Fruit fly (Drosophila melanogaster) whole organism, wandering third instar larva: ENCODE measurements around the gene CG13390.

ENCODE experiments used
- CG32264 ChIP-seq: fragments of 200-800 bp; sonication (Bioruptor generic); optimal IDR thresholded peaks from 2 replicates; lab custom pipeline; 2016; ENCODE audit warnings: missing biosample characterization, missing genetic modification characterization
- CrebA ChIP-seq: fragments of 200-800 bp; sonication (Bioruptor generic); optimal IDR thresholded peaks from 2 replicates; lab custom pipeline; 2016; ENCODE audit warnings: missing biosample characterization, mild to moderate bottlenecking, missing genetic modification characterization, borderline replicate concordance
- Hnf4 ChIP-seq: fragments of 200-800 bp; sonication (Bioruptor generic); optimal IDR thresholded peaks from 2 replicates; lab custom pipeline; 2016; ENCODE audit warnings: missing biosample characterization, mild to moderate bottlenecking, missing genetic modification characterization
- Jra ChIP-seq: sonication (Bioruptor generic); optimal IDR thresholded peaks from 2 replicates; lab custom pipeline; 2016; ENCODE audit warnings: missing biosample characterization, missing genetic modification characterization
- br ChIP-seq: fragments of 200-800 bp; sonication (Bioruptor generic); optimal IDR thresholded peaks from 2 replicates; lab custom pipeline; 2016; ENCODE audit warnings: missing biosample characterization, missing genetic modification characterization
- dl ChIP-seq, 2 experiments: fragments of 175-275, 200-275 bp in 1 of 2; fragments of 200-275 bp in 1 of 2; sonication (Bioruptor generic); optimal IDR thresholded peaks; lab custom pipeline; 2018; ENCODE audit warnings: mild to moderate bottlenecking in 2 of 2, missing biosample characterization in 2 of 2, missing genetic modification characterization in 2 of 2, moderate library complexity in 2 of 2; ENCODE audit not compliant: partially characterized antibody in 2 of 2, insufficient read depth in 1 of 2
- pan ChIP-seq: fragments of >200 bp; optimal IDR thresholded peaks from 2 replicates; lab custom pipeline; 2017
- sage ChIP-seq: fragments of 200-800 bp; sonication (Bioruptor generic); optimal IDR thresholded peaks from 2 replicates; lab custom pipeline; 2016; ENCODE audit warnings: missing biosample characterization, mild to moderate bottlenecking, missing genetic modification characterization

DNA sequence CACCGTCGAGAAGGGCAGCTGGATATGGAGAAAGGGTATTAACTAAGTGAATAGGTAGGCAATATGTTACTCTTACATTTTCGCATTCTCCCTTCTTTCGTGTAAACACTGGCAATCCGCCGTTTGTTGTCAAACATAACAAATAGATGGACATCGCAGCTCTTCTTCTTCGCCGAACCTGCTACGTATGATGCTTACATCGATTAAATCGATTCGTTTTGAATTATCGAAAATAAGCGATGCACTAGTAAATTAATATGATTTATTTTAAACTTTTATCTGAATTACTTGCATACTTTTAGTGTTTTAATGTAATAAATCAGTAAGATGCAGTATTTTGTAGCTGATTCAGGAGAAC is 26.3 kb upstream of the CG13390 start, which contains the start of gene fy:
- TF ChIP-seq CG32264 (GFP tag; lab: Kevin White, UChicago) = no peak
- no peak for TF ChIP-seq CrebA (GFP tag; lab: Kevin White, UChicago)
- no peak for TF ChIP-seq Hnf4 (GFP tag; lab: Kevin White, UChicago)
- no peak for TF ChIP-seq br (GFP tag; lab: Kevin White, UChicago)
- no peak for TF ChIP-seq pan (lab: Kevin White, UChicago)
- no peak for TF ChIP-seq sage (GFP tag; lab: Kevin White, UChicago)
- TF ChIP-seq dl (GFP tag; optimal IDR thresholded peaks at IDR 0.05; lab: Kevin White, UChicago; ENCODE audit: insufficient read depth in 1 of 2, partially characterized antibody in 2 of 2) = no peak
- TF ChIP-seq Jra = no peak
